Fruit fly (Drosophila melanogaster) ovary, adult (tissue): ENCODE measurements around the gene Osi5.

ENCODE experiments used
- CG17801 ChIP-seq: fragments of 200-800 bp; optimal IDR thresholded peaks from 2 replicates; lab custom pipeline; 2019; ENCODE audit warnings: missing biosample characterization, mild to moderate bottlenecking, missing genetic modification characterization, moderate library complexity; ENCODE audit not compliant: partially characterized antibody

Osi5 gene

DNA sequence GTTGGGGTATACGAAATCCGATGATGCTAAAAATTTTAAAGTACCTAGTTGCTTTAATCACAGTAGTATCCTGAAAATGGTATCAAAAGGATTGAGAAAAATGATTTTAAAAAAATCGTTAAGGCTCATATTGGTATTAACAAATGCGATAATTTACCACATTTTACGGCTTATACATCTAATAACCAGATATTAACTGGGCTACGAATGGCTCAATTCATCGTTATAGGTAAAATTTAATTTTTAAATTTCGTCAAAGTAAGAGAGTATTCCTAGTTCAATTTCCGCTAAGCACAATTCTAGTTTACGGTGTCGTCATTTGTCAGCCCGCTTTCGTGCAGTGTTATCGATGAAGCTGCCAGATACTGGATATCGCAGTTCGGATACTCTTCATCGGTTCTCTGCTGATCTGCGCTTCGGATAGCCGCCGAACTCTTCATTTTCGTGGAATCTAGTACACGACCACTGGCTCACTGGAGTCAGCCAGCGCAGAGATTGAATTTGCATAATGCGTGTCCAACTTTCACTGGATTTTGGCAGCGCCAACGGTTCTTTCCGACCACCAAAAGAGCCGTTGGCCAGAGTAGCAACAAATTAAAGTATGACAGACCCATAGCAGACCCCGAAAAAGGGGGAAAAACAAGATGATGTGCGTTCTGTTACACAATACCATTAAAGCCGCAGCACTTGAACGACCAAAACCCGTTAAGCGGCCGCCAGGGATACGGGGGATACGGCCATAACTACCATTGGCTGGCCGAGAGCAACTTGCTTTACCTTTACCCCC lies 1.9 kb downstream of the Osi5 start:
- no peak for TF ChIP-seq CG17801 (GFP tag; lab: Kevin White, UChicago)

DNA sequence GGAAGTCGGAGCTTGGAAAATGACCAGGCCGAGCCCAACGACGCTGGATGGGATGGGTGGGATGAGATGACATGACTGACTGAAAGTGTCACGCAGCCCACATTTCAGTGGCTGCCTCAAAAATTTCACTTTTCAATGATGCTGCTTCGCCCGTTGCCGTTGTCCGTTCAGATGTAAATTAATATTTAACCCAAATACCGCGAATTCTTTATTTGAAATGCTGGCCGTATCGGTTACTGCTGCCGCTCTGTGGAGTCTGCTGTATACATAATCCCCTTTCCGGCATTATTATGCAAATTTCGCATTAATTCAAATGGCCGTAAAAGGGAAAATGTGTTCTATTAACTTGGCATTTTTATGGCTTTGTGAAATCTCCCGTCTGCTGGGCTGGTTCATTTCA lies 3.0 kb downstream of the Osi5 start:
- TF ChIP-seq CG17801 (GFP tag; lab: Kevin White, UChicago) = no peak

DNA sequence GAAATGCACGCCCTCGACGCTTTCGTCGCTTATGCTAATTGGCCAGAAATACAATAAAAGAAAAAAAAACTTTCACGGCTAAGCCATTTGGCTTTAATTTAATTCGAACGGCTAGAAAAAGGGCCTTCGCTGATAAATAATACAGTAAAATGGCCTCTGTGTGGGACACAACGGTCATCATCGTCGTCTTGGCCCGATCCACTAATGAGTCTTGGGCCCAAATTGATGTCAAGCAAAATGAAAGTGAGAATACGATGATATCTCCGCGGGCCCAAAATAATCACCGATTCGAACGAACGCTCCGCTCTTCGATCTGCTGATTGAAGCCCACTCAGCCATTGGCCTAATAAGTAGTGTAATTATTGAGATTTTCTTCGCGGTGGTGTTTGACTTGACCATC lies 4.1 kb downstream of the Osi5 start:
- no peak for TF ChIP-seq CG17801 (GFP tag; lab: Kevin White, UChicago)

DNA sequence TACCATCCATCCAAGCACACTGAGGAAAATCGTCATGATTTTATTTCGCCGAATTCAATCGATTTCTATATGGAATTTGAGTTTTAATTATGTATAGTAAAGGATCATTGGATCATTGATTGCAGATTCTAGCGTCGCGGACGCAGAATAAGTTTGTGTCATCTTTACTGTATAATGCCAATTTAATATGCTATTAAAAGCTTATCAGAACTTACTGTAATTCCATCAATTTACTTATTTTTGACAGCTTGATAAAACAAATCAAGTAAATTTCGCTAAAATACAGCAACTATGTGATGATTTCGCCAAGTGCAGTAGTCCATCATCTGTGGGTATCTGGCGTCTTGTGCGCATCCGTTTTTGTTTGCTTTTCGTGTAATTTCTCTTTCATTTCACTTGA lies 5.8 kb downstream of the Osi5 start:
- no peak for TF ChIP-seq CG17801 (GFP tag; lab: Kevin White, UChicago)

DNA sequence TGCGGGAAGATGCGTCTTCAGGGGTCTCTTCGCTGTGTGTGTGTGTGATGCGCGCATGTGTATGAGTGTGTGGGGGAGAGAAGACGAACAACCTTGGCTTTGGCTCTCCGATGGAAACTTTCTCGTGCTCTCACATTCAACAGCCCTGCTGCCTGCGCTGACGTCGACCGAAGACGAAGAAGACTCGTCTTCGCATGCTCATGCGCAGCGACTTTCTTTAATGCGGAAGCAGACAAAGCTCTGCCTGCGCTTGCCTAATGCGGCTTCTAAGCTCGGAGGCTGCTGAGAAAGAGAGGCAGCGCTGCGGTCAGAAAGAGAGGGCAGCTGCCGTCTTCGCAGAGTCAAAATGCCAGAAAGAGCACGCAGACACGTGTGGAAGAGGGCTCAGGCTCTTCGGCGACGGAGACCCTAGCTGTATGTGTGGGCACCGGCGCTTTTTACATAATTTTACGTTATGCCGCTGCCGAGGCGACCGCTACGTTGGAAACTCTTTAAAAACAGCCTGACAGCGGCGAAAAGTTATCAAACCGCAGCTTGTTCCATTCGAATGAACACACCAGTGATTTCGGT lies 7.0 kb downstream of the Osi5 start, which contains the start of gene Osi6:
Osi6 (plus strand) TSS at position 520 of the 570 bp plus-strand sequence.
- TF ChIP-seq CG17801 (GFP tag; lab: Kevin White, UChicago) = no peak

dm6 chr3R:6238977-6239376 lies 11.7 kb downstream of the Osi5 start:
- TF ChIP-seq CG17801 (GFP tag; lab: Kevin White, UChicago) = no peak

DNA sequence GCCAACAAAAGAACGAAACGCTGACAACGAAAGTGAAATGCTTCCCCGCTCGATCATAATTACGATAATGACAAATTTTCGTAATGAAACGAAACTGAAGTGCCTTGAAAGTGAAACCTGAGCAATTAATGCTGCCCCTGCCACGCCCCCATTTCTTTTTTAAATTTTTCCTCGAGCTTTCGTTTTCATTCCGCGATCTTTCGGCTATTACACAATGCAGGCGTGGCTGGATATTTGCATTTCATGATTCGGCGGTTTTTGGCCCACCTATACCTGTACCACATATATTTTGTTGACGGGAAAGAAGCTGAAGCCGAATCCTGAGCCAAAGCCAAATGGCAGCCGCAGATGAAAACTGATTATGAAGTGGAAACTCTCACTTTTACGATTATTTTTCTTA lies 13.0 kb downstream of the Osi5 start:
- TF ChIP-seq CG17801 (GFP tag; lab: Kevin White, UChicago) = no peak

DNA sequence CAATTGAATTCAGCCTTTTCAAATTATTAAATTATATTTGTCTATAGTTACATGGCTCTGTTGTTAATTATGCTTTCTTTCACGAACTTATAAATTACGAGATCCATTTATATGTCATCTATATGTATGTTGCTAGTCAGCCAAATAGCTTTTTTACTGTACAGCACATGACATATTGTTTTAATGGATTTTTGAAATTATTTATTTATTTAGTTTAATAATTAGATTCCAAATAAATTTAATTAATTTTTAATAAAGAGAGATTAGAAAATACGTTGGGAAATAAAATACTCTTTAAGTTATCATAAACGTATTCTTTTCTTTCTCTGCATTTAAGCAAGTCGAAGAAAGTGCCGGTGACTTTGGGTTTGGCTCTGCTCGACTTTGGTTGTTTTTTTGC lies 14.0 kb downstream of the Osi5 start:
- TF ChIP-seq CG17801 (GFP tag; lab: Kevin White, UChicago) = no peak

dm6 chr3R:6244035-6244434 lies 16.7 kb downstream of the Osi5 start:
- TF ChIP-seq CG17801 (GFP tag; lab: Kevin White, UChicago) = no peak

- TF ChIP-seq CG17801 (GFP tag; lab: Kevin White, UChicago) = no peak
These were observed 17.7 kb downstream of the Osi5 start for dm6 chr3R:6244986-6245385.

DNA sequence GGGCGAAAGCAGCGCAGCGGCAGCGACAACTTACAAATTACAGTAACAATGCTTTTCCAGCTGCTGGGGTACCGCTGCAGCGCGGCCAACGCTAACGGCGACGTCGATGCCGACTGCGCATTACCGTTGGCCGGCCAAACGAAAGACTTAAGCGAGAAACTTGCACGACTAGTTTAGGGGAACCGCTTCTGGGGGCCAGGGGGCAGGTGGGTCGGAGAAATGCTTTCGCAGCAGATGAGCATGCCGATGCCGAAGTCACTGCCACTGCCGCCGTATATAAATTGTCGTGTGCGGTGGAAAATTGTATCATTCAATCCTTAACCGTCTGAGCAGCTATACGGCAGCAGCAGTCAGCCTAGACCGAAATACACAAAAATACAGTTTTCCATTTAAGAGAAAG lies 21.4 kb downstream of the Osi5 start, which contains the start of gene Osi7:
Osi7 (plus strand) TSS at position 301 of the 400 bp plus-strand sequence.
- TF ChIP-seq CG17801 (GFP tag; lab: Kevin White, UChicago) = no peak

- no peak for TF ChIP-seq CG17801 (GFP tag; lab: Kevin White, UChicago)
These were observed 25.5 kb downstream of the Osi5 start for dm6 chr3R:6252809-6253208.

DNA sequence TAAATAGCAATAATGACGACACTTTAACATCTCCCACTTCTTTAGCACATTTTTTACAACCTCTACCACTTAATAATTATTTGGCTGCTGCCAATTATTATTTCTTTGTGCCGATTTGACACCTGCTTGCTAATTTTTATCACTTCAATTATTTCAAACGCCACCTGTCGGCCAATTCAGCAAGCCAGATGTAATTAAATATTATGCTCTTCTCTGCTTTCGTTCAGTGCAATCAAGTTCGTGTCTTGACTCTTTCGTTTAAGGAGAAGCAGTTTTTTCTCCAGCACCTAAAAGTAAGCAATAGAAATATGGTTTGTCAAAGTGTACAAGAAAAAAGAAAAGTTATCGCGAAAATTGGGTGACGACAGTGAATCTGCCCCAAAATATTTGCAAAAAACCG lies 27.1 kb downstream of the Osi5 start:
- TF ChIP-seq CG17801 (GFP tag; lab: Kevin White, UChicago) = no peak

dm6 chr3R:6254875-6255274 lies 27.6 kb downstream of the Osi5 start, which contains the start of gene Osi8:
Gene Osi8 (plus strand): TSS chr3R:6255175.
- TF ChIP-seq CG17801 (GFP tag; lab: Kevin White, UChicago) = no peak

DNA sequence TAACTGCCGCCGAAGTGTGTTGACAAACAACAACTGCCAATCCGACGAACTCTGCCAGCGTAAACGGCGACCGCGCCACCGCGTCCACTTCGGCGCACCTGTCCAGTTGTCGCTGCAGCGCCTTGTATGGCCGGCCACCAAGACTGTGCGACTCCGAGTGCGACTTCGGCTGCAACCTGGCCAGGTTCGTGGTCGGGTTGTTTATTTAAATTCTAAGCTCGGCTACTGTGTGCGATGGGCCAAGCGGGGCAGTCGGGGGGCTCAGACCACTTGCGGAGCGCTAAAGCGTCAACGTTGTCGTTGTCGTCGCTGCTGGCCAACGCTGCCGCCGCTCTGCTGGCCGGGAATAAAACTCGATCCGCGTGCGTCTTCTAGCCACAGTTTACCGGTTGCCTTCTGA lies 32.5 kb downstream of the Osi5 start, which contains the start of gene Osi9:
Osi9 (plus strand) TSS at position 375 of the 400 bp plus-strand sequence.
- no peak for TF ChIP-seq CG17801 (GFP tag; lab: Kevin White, UChicago)

- TF ChIP-seq CG17801 (GFP tag; lab: Kevin White, UChicago) = no peak
These were observed 36.3 kb downstream of the Osi5 start, which contains the start of gene Osi10a for dm6 chr3R:6263658-6264057. Gene Osi10a (plus strand): TSS chr3R:6263958.
